Fruit fly (Drosophila melanogaster): ENCODE measurements around the gene CG44195.

The CG44195 gene

DNA sequence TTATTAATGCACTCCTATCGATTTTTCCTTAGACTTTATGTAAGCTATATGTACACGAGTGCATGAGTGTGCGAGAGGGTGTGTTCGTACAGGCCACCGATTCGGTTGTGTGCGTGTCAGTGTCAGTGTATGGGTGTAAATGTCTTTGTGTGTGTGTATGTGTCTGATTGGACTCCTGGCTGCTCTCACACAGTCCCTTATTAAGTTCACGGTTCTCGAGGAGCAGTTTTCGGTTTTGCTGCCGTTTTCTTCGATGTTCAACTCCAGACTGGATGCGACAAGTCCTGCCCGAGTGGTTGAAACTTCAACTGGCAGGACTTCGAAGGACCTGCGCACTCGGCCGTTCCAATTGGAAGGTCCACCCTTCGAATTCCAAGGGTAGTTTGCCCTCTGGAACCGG is 17.9 kb upstream of the CG44195 start (continued):
- no peak for TF ChIP-seq CG11696 (GFP tag; IDR thresholded peaks at IDR 0.05)
- TF ChIP-seq Nf-YC (tag; optimal IDR thresholded peaks at IDR 0.05): peak; percentile 48
- no peak for TF ChIP-seq CG3995 (GFP tag; optimal IDR thresholded peaks at IDR 0.05)
- TF ChIP-seq CG4424 (GFP tag; optimal IDR thresholded peaks at IDR 0.05): no peak
- peak; percentile 60 for TF ChIP-seq CG8478 (optimal IDR thresholded peaks at IDR 0.05)
- no peak for TF ChIP-seq kay (GFP tag; optimal IDR thresholded peaks at IDR 0.05)
- no peak for TF ChIP-seq her (GFP tag; optimal IDR thresholded peaks at IDR 0.05)
- TF ChIP-seq gcm2 (GFP tag; optimal IDR thresholded peaks at IDR 0.05): no peak
- TF ChIP-seq CG1233 (GFP tag; optimal IDR thresholded peaks at IDR 0.05): no peak
- no peak for TF ChIP-seq Taf1 (GFP tag; IDR thresholded peaks at IDR 0.05)
- TF ChIP-seq Dbx (GFP tag; IDR thresholded peaks at IDR 0.05): no peak
- no peak for TF ChIP-seq trh (GFP tag; optimal IDR thresholded peaks at IDR 0.05)
- no peak for TF ChIP-seq luna (GFP tag; optimal IDR thresholded peaks at IDR 0.05)
- peak; percentile 64 for TF ChIP-seq pros (GFP tag; optimal IDR thresholded peaks at IDR 0.05)
- TF ChIP-seq btn (GFP tag; optimal IDR thresholded peaks at IDR 0.05): no peak
- TF ChIP-seq tin (GFP tag; optimal IDR thresholded peaks at IDR 0.05): no peak
- TF ChIP-seq ewg (GFP tag; optimal IDR thresholded peaks at IDR 0.05): peak; percentile 91
- no peak for TF ChIP-seq CG18262 (tag; optimal IDR thresholded peaks at IDR 0.05)
- no peak for TF ChIP-seq slbo (GFP tag; IDR thresholded peaks at IDR 0.05)
- TF ChIP-seq CG7556 (GFP tag; optimal IDR thresholded peaks at IDR 0.05): no peak
- no peak for TF ChIP-seq H15 (GFP tag; IDR thresholded peaks at IDR 0.05)

DNA sequence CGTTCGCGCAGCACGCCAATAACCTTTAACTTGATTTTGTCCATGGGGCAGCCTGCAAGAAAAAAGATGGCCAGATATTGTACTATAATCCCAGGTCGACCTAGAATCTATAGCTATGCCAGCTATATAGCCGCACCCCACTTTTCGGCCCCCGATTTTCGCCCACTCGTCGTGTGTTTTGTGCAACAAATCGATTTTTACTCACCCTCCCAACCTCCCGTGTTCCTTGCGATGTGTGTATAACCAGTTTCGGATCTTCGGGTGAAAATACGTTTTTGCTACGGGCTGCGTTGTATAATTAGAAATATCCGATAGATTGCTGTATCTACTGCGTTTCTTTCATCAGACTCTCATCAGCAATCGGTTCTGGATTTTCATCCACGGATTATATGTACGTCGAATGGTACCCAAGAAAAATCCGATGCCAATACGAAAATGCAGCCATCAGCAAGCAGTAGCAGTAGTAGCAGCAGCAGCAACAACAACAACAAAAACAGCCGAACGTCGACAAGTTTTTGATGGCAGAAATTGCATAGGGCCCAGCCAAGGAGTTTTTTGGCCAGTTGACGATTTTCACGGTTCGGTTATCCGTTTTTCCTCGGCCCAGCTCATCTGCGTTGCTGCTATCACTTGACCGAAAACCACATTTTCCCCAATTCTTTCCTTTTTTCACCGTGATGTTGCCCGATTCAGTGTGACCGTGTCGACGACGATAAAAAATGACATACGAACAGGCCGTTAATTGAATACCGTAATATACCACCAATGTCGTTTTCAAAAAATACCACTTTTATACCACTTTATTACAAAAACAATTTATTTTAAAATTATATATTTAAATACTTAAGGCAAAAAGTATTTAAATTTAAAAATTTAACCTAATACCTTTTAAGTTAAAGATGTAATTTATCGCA is 41.1 kb downstream of the CG44195 start, which contains the start of gene CG7492:
Gene CG7492, minus strand, starts transcription at position 705 of the 914 bp plus-strand sequence.
- TF ChIP-seq Sry-β (GFP tag; optimal IDR thresholded peaks at IDR 0.05) (no peak), CG8924 (tag; optimal IDR thresholded peaks at IDR 0.05) (no peak), pzg (GFP tag; optimal IDR thresholded peaks at IDR 0.05) (peak; percentile 30), Elba2 (GFP tag; optimal IDR thresholded peaks at IDR 0.05) (peak; percentile 94), MESR4 (GFP tag; optimal IDR thresholded peaks at IDR 0.05) (peak; percentile 88), Dbx (GFP tag; IDR thresholded peaks at IDR 0.05) (0 out of 3 replicates have a peak, but pooled peaks have one; percentile 5), CG31365 (tag; optimal IDR thresholded peaks at IDR 0.05) (peak; percentile 41), chm (GFP tag; IDR thresholded peaks at IDR 0.05) (no peak), sr (GFP tag; IDR thresholded peaks at IDR 0.05) (0 out of 3 replicates have a peak, but pooled peaks have one; percentile 34), hkb (optimal IDR thresholded peaks at IDR 0.05) (peak; percentile 32), hkb (GFP tag; IDR thresholded peaks at IDR 0.05) (no peak), CG10431 (GFP tag; optimal IDR thresholded peaks at IDR 0.05) (no peak), CG9215 (GFP tag; IDR thresholded peaks at IDR 0.05) (no peak), dm (GFP tag; optimal IDR thresholded peaks at IDR 0.05) (peak; percentile 2), chinmo (GFP tag; IDR thresholded peaks at IDR 0.05; ENCODE audit: partially characterized antibody) (0 out of 4 replicates have a peak, but pooled peaks have one; percentile 71), YL-1 (GFP tag; optimal IDR thresholded peaks at IDR 0.05) (peak; percentile 78), onecut (GFP tag; IDR thresholded peaks at IDR 0.05) (peak; percentile 91), CG4360 (GFP tag; IDR thresholded peaks at IDR 0.05) (peak; percentile 92), Ets97D (GFP tag; optimal IDR thresholded peaks at IDR 0.05) (peak; percentile 22), gfzf (GFP tag; optimal IDR thresholded peaks at IDR 0.05) (peak; percentile 64), MBD-R2 (GFP tag; IDR thresholded peaks at IDR 0.05) (peak; percentile 38), CG9797 (GFP tag; optimal IDR thresholded peaks at IDR 0.05) (peak; percentile 58), Scr (GFP tag; IDR thresholded peaks at IDR 0.05; ENCODE audit: partially characterized antibody) (peak; percentile 10; the same call in 1 of the 2 replicates), stwl (tag; optimal IDR thresholded peaks at IDR 0.05) (peak; percentile 70), trem (tag; optimal IDR thresholded peaks at IDR 0.05) (no peak), Sin3A (optimal IDR thresholded peaks at IDR 0.05) (peak; percentile 4), CG13287 (GFP tag; IDR thresholded peaks at IDR 0.05; ENCODE audit: partially characterized antibody) (peak; percentile 40; the same call in 1 of the 2 replicates), ind (GFP tag; optimal IDR thresholded peaks at IDR 0.05) (no peak), CG4617 (GFP tag; optimal IDR thresholded peaks at IDR 0.05; ENCODE audit: borderline replicate concordance) (peak; percentile 92)
